Fruit fly (Drosophila melanogaster): ENCODE data around the gene GCC185.

GCC185 gene

DNA sequence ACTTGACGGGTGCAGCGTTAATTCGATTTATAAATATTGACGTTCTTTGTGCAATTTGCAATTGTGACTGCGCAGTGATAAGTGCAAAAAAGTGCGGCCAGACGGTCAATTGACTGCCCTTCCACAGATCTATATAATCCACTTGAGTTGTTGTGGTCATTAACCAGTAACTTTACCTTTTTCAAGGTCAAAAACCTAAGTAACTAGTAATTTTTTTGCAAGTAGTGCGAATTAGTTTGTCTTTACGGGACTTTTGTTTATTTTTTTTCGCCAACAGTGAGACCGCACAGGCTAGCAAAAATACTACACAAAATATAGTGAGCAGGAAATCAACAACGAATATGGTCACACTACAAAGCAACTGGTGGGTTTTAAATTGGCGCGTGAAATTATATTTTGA lies 35.9 kb upstream of the GCC185 start, which contains the start of gene Tango9 (continued):
- TF ChIP-seq schlank (tag; optimal IDR thresholded peaks at IDR 0.05), result no peak
- no peak for TF ChIP-seq Sry-β (GFP tag; optimal IDR thresholded peaks at IDR 0.05)
- no peak for TF ChIP-seq Max (GFP tag; optimal IDR thresholded peaks at IDR 0.05)
- peak; percentile 52 for TF ChIP-seq Hmr (GFP tag; optimal IDR thresholded peaks at IDR 0.05)
- peak; percentile 45 for TF ChIP-seq CG4617 (GFP tag; optimal IDR thresholded peaks at IDR 0.05; ENCODE audit: borderline replicate concordance)
- TF ChIP-seq Scr (GFP tag; IDR thresholded peaks at IDR 0.05; ENCODE audit: partially characterized antibody), result no peak
- no peak for TF ChIP-seq CG30403 (GFP tag; optimal IDR thresholded peaks at IDR 0.05)
- no peak for TF ChIP-seq CG10431 (GFP tag; optimal IDR thresholded peaks at IDR 0.05)
- no peak; the same call in 1 of the 2 replicates for TF ChIP-seq CG13287 (GFP tag; IDR thresholded peaks at IDR 0.05; ENCODE audit: partially characterized antibody)
- TF ChIP-seq Atf6 (GFP tag; IDR thresholded peaks at IDR 0.05), result no peak
- no peak for TF ChIP-seq CG11085 (GFP tag; IDR thresholded peaks at IDR 0.05)
- no peak for TF ChIP-seq gt (GFP tag; IDR thresholded peaks at IDR 0.05)
- TF ChIP-seq Mrtf (GFP tag; IDR thresholded peaks at IDR 0.05), result no peak
- no peak for TF ChIP-seq CG34376 (GFP tag; optimal IDR thresholded peaks at IDR 0.05)
- no peak for TF ChIP-seq CG11456 (GFP tag; IDR thresholded peaks at IDR 0.05)
- TF ChIP-seq Hmx (GFP tag; optimal IDR thresholded peaks at IDR 0.05), result no peak
- no peak for TF ChIP-seq slp2 (GFP tag; optimal IDR thresholded peaks at IDR 0.05)
- TF ChIP-seq unc-4 (GFP tag; IDR thresholded peaks at IDR 0.05; ENCODE audit: partially characterized antibody), result no peak
- peak; percentile 25 for TF ChIP-seq nmo (GFP tag; optimal IDR thresholded peaks at IDR 0.05)
- no peak for TF ChIP-seq Mad (GFP tag; optimal IDR thresholded peaks at IDR 0.05)
- peak; percentile 9 for TF ChIP-seq p53 (GFP tag; optimal IDR thresholded peaks at IDR 0.05)
- TF ChIP-seq CG12155 (GFP tag; optimal IDR thresholded peaks at IDR 0.05), result no peak
- no peak for TF ChIP-seq Side (GFP tag; optimal IDR thresholded peaks at IDR 0.05)
- TF ChIP-seq CG8765 (GFP tag; IDR thresholded peaks at IDR 0.05), result no peak
- TF ChIP-seq CG1602 (GFP tag; optimal IDR thresholded peaks at IDR 0.05), result no peak
- peak; percentile 10 for TF ChIP-seq zen (tag; optimal IDR thresholded peaks at IDR 0.05)
- TF ChIP-seq gsb-n (tag; optimal IDR thresholded peaks at IDR 0.05), result no peak
- no peak for TF ChIP-seq H2.0 (GFP tag; IDR thresholded peaks at IDR 0.05)
- no peak for TF ChIP-seq Chrac-16 (GFP tag; optimal IDR thresholded peaks at IDR 0.05)
- no peak for TF ChIP-seq Nf-YB (GFP tag; optimal IDR thresholded peaks at IDR 0.05)
- peak; percentile 60 for TF ChIP-seq CG10274 (GFP tag; optimal IDR thresholded peaks at IDR 0.05)
- TF ChIP-seq GATAe (GFP tag; conservative IDR thresholded peaks at IDR 0.05), result no peak
- TF ChIP-seq dan (GFP tag; IDR thresholded peaks at IDR 0.05), result no peak
- TF ChIP-seq E2f1 (GFP tag; IDR thresholded peaks at IDR 0.05), result no peak
- TF ChIP-seq nom (GFP tag; optimal IDR thresholded peaks at IDR 0.05), result peak; percentile 57
- no peak for TF ChIP-seq CG1024 (GFP tag; IDR thresholded peaks at IDR 0.05)
- no peak for TF ChIP-seq CG9215 (GFP tag; IDR thresholded peaks at IDR 0.05)
- TF ChIP-seq Elba2 (GFP tag; optimal IDR thresholded peaks at IDR 0.05), result no peak
- no peak for TF ChIP-seq klu (GFP tag; IDR thresholded peaks at IDR 0.05)
- peak; percentile 22 for TF ChIP-seq her (GFP tag; optimal IDR thresholded peaks at IDR 0.05)
- TF ChIP-seq CG2120 (GFP tag; optimal IDR thresholded peaks at IDR 0.05), result peak; percentile 14
- no peak for TF ChIP-seq Blimp-1 (GFP tag; optimal IDR thresholded peaks at IDR 0.05)
- TF ChIP-seq CG10543 (GFP tag; optimal IDR thresholded peaks at IDR 0.05), result no peak
- TF ChIP-seq slbo (GFP tag; IDR thresholded peaks at IDR 0.05), result no peak
- no peak for TF ChIP-seq zfh1 (GFP tag; IDR thresholded peaks at IDR 0.05)
- no peak for TF ChIP-seq NFAT (GFP tag; IDR thresholded peaks at IDR 0.05)
- no peak for TF ChIP-seq ac (GFP tag; optimal IDR thresholded peaks at IDR 0.05)
- no peak for TF ChIP-seq psq (GFP tag; optimal IDR thresholded peaks at IDR 0.05)
- TF ChIP-seq sna (GFP tag; IDR thresholded peaks at IDR 0.05; ENCODE audit: partially characterized antibody), result no peak
- peak; percentile 28 for TF ChIP-seq CG33213 (GFP tag; optimal IDR thresholded peaks at IDR 0.05)
- TF ChIP-seq CG34422 (GFP tag; IDR thresholded peaks at IDR 0.05), result peak; percentile 25; the same call in 1 of the 3 replicates
- TF ChIP-seq CG4730 (GFP tag; IDR thresholded peaks at IDR 0.05), result no peak

Data from whole organism, embryonic.